Worm (Caenorhabditis elegans) whole organism, L4 larva: Measurements from ENCODE around the gene best-21.

Source experiments
- R02D3.7 ChIP-seq: fragments of 150-350 bp; sonication (generic microtip); optimal IDR thresholded peaks from 3 replicates; lab custom pipeline; 2014; ENCODE audit warnings: missing biosample characterization, missing genetic modification characterization
- Y105C5A.15 ChIP-seq: fragments of 200-800 bp; sonication (Bioruptor generic); IDR thresholded peaks from 2 replicates; pipeline ENCODE4 v1.3.6; 2022; ENCODE audit warnings: missing genetic modification characterization, missing compliant biosample characterization
- ZK337.2 ChIP-seq: fragments of 200-800 bp; sonication (Bioruptor generic); IDR thresholded peaks from 2 replicates; pipeline ENCODE4 v1.3.6; 2022; ENCODE audit warnings: missing genetic modification reagents, missing genetic modification characterization, missing compliant biosample characterization
- ama-1 ChIP-seq: fragments of 150-350 bp; optimal IDR thresholded peaks from 2 replicates; lab custom pipeline; 2014; ENCODE audit warnings: inconsistent platforms, mixed read lengths
- ceh-32 ChIP-seq: sonication (generic microtip); optimal IDR thresholded peaks from 2 replicates; lab custom pipeline; 2016; ENCODE audit warnings: mild to moderate bottlenecking, missing genetic modification characterization, missing compliant biosample characterization; ENCODE audit not compliant: poor library complexity
- ceh-62 ChIP-seq: sonication (generic microtip); optimal IDR thresholded peaks from 2 replicates; lab custom pipeline; 2017; ENCODE audit warnings: missing biosample characterization, missing genetic modification characterization
- egl-43 ChIP-seq: fragments of 200-800 bp; sonication (Bioruptor generic); IDR thresholded peaks from 2 replicates; pipeline ENCODE4 v1.3.6; 2022; ENCODE audit warnings: missing genetic modification reagents, missing genetic modification characterization, missing compliant biosample characterization
- unc-130 ChIP-seq: sonication (generic microtip); optimal IDR thresholded peaks from 2 replicates; lab custom pipeline; 2016; ENCODE audit warnings: missing genetic modification reagents, missing genetic modification characterization, missing compliant biosample characterization
- unc-39 ChIP-seq: sonication (generic microtip); optimal IDR thresholded peaks from 2 replicates; lab custom pipeline; 2017; ENCODE audit warnings: missing biosample characterization, missing genetic modification characterization
- unc-62 ChIP-seq, 3 experiments: fragments of 150-350 bp in 1 of 3; sonication (generic microtip); optimal IDR thresholded peaks in 2 of 3; peaks in 1 of 3; 1 replicate in 1 of 3; 2 replicates in 2 of 3; lab custom pipeline; 2014 to 2017; ENCODE audit warnings: missing biosample characterization in 3 of 3, missing genetic modification characterization in 3 of 3, missing genetic modification reagents in 3 of 3, missing genotype in 1 of 3

ce11 chrIV:15302151-15302550, at the start of gene best-21:
- TF ChIP-seq ZK337.2 (GFP tag; lab: Robert Waterston, UW) (no peak), Y105C5A.15 (no peak), unc-39 (tag; lab: Kevin White, UChicago) (no peak), R02D3.7 (tag; lab: Kevin White, UChicago) (no peak), unc-62 (GFP tag; optimal IDR thresholded peaks at IDR 0.05 in 1 of 2; lab: Kevin White, UChicago) (no peak), unc-62 (tag; optimal IDR thresholded peaks at IDR 0.05; lab: Kevin White, UChicago) (no peak), egl-43 (no peak), ceh-32 (tag; lab: Kevin White, UChicago) (no peak), ama-1 (lab: Kevin White, UChicago) (no peak), ceh-62 (tag; lab: Kevin White, UChicago) (no peak), unc-130 (GFP tag; lab: Kevin White, UChicago) (no peak)
